Fruit fly (Drosophila melanogaster): ENCODE results near the gene b6.

Gene b6

dm6 chrX:1686305-1686704 lies at the start of gene b6:
b6 (plus strand) TSS chrX:1686624.
- TF ChIP-seq CG17801 (GFP tag; optimal IDR thresholded peaks at IDR 0.05; ENCODE audit: partially characterized antibody) = no peak

DNA sequence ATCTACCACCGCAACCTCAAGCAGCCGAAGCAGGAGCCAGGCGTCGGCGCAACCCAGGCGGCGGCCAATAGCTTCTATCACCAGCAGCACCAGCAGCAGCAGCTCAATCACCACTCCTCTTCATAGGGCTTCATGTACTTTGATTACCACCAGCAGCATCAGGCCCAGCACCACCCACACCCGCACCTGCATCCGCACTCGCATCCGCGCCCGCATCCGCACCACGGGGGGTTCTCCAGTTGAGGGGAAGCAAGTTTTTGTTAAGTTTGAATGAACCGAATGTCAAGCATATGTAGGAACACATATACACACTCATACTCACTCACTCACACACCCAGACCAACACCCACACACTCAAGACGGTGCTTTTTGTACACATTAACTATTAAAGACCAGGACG lies 42.8 kb upstream of the b6 start:
- no peak for TF ChIP-seq CG17801 (GFP tag; optimal IDR thresholded peaks at IDR 0.05; ENCODE audit: partially characterized antibody)

- TF ChIP-seq CG17801 (GFP tag; optimal IDR thresholded peaks at IDR 0.05; ENCODE audit: partially characterized antibody) = no peak
These were observed 38.5 kb upstream of the b6 start for dm6 chrX:1647876-1648275.

- TF ChIP-seq CG17801 (GFP tag; optimal IDR thresholded peaks at IDR 0.05; ENCODE audit: partially characterized antibody) = no peak
These were observed 26.2 kb upstream of the b6 start for dm6 chrX:1660269-1660668.

- peak; percentile 23 for TF ChIP-seq CG17801 (GFP tag; optimal IDR thresholded peaks at IDR 0.05; ENCODE audit: partially characterized antibody)
These were observed 21.6 kb upstream of the b6 start, which contains the start of gene dor for dm6 chrX:1664836-1665235. dor (plus strand) TSS chrX:1665052.

DNA sequence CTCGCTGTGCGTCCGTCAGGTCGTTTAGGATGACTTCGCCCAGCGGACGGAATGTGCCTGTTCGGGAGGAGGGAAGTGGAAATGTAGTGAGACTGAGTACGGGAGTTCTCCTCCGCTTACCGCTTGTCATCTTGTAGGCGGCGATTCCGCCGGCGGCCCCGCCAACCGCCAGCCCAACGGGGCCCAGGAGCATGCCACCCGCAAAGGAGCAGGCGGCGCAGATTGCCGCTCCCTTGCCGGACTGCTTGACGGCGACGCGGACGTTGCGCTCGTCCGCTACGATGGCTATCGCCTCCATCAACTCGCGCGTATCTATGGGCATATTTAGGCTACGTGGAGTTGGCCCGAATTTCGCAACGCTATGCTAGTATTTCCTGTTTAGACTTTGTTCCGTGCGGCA lies 17.7 kb upstream of the b6 start, which contains the start of gene Mur2B:
Gene Mur2B, minus strand, starts transcription at position 101 of the 400 bp plus-strand sequence.
- TF ChIP-seq CG17801 (GFP tag; optimal IDR thresholded peaks at IDR 0.05; ENCODE audit: partially characterized antibody) = no peak

DNA sequence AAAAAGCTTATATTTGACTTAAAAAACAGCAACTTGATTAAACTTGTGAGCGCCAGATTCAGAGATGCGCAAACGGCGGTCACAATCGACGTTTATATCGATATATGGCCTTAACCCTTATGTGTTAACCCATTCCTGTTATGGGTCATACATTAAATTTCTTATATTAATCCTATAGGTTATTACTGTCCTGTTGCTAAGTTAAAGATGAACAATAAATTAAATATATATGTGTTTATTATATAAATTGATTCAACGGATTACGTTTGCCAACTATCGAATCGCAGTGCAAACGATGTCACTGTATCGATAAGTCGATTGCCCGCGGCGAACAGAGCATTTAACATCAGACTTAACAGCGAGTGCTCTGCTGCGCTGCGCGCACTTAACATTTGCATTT lies 17.2 kb upstream of the b6 start, which contains the start of the genes CG3740 and hfw:
Gene CG3740, minus strand, starts transcription at position 84 of the 400 bp plus-strand sequence.
Gene hfw, plus strand, starts transcription at position 357 of the 400 bp plus-strand sequence.
- TF ChIP-seq CG17801 (GFP tag; optimal IDR thresholded peaks at IDR 0.05; ENCODE audit: partially characterized antibody) = peak; percentile 59

DNA sequence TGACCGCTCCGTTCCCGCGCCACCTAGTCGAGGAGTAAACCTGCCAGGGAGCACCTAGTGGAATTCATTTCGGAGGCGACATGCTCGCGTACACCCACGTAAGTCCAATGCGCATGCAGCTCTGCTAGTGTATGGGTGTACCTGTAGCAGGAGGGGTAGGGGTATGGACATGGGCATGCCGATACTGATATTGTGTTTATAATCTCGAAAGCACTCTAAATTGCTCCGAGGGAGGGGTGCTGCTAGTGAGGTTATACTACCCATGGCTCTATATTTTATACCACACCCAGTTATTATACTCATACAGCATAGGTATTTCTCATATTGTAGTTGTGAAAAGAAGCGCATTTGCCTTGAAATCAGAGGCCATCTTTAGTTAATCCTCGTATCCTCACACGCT lies 16.6 kb upstream of the b6 start:
- no peak for TF ChIP-seq CG17801 (GFP tag; optimal IDR thresholded peaks at IDR 0.05; ENCODE audit: partially characterized antibody)

DNA sequence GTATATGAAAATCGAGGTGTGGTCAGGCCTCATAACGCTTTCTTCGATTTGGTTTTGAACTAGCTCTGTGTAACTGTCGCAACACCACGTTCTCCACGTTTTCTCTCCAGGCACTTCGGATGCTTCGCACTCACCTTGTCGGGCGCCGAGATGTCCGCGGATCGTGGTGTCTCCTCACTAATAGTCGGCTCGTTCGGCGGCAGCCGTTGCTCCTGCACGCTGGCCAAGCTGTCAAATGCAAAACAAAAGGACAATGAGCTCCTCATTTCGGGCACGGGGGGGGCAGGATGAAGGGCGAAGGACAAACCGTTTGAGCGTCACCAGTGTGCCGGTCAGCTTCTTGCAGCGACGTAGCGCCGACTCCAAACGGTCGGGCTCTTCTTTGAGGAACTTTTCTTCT lies 5.2 kb upstream of the b6 start, which contains the start of gene CG14797:
Gene CG14797, plus strand, starts transcription at position 301 of the 400 bp plus-strand sequence.
- TF ChIP-seq CG17801 (GFP tag; optimal IDR thresholded peaks at IDR 0.05; ENCODE audit: partially characterized antibody) = no peak

dm6 chrX:1691475-1691874 lies 5.1 kb downstream of the b6 start:
- no peak for TF ChIP-seq CG17801 (GFP tag; optimal IDR thresholded peaks at IDR 0.05; ENCODE audit: partially characterized antibody)

- TF ChIP-seq CG17801 (GFP tag; optimal IDR thresholded peaks at IDR 0.05; ENCODE audit: partially characterized antibody) = no peak
These were observed 6.1 kb downstream of the b6 start, which contains the start of gene CG32809 for dm6 chrX:1692553-1692952. CG32809 (minus strand) TSS chrX:1692768.

DNA sequence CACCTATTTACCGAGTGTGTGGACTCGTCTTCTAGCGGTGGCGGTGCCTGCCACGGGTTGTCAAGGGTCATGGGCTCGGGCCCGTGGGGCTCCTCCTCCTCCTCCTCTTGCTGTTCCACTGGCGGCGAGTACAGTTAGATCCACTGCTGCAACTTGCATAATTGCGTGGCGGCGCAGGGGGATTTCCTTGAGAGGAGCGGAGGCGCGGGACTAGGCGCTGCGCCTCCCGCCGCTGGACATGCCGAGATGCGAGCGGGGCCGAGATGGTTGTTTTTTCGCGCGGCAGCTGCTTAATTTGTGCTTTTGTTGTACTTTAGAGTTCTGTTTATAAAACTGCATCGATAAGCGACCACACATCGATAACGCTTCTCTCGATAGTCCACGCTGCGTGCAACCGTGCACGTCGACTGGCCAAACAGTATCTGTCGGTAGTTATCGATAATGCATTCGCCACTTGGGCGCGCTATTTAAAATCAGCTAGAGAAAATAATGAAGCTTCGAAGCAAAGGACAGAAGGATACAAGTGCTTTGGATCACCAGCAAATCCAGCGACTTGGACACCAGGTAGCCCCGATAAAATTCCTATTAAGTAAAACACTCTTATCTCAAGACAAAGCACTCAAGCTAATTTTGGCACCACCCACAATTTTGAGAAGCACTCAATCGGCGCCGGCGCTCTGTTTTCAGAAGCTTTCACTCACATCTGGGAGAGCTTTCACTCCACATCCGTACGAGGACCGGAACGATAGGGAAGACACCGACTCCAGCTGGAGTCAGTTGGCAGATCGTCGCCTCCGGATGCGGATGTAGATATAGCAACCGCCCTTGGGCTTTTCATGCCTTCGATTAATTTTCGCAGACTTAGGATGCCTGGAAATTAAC lies 9.3 kb downstream of the b6 start, which contains the start of gene a6:
Gene a6, minus strand, starts transcription at position 361 of the 882 bp plus-strand sequence.
- peak; percentile 60 for TF ChIP-seq CG17801 (GFP tag; optimal IDR thresholded peaks at IDR 0.05; ENCODE audit: partially characterized antibody)

- no peak for TF ChIP-seq CG17801 (GFP tag; optimal IDR thresholded peaks at IDR 0.05; ENCODE audit: partially characterized antibody)
These were observed 19.5 kb downstream of the b6 start for dm6 chrX:1705929-1706328.

DNA sequence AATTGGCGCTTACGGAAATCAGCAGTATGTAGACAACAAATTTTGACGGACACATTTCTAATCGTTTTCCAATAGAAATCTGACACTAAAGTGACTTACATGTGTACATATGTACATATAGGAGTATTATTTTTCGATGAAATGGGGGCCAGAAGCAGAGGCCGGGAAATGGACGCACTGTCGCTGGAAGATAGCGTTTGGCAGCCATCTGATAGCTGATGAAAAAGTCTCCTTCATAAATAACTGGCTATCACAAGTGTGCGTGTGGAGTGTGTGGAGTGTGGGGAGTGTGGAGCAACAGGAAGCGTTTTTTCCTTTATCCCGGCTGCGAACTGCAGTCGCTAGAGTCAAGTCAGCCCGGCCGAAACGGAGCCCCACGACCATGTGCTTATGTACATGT lies 23.7 kb downstream of the b6 start, which contains the start of gene CG3795:
Gene CG3795, minus strand, starts transcription at position 101 of the 400 bp plus-strand sequence.
- no peak for TF ChIP-seq CG17801 (GFP tag; optimal IDR thresholded peaks at IDR 0.05; ENCODE audit: partially characterized antibody)

- no peak for TF ChIP-seq CG17801 (GFP tag; optimal IDR thresholded peaks at IDR 0.05; ENCODE audit: partially characterized antibody)
These were observed 28.4 kb downstream of the b6 start for dm6 chrX:1714874-1715273.

- TF ChIP-seq CG17801 (GFP tag; optimal IDR thresholded peaks at IDR 0.05; ENCODE audit: partially characterized antibody) = no peak
These were observed 48.7 kb downstream of the b6 start for dm6 chrX:1735083-1735482.

Data from ovary, adult (tissue).